Fruit fly (Drosophila melanogaster): ENCODE measurements around the gene alphaTub84B.
A peak's percentile ranks its signal among the peaks of the same experiment; 100 is the strongest.

Gene alphaTub84B

DNA sequence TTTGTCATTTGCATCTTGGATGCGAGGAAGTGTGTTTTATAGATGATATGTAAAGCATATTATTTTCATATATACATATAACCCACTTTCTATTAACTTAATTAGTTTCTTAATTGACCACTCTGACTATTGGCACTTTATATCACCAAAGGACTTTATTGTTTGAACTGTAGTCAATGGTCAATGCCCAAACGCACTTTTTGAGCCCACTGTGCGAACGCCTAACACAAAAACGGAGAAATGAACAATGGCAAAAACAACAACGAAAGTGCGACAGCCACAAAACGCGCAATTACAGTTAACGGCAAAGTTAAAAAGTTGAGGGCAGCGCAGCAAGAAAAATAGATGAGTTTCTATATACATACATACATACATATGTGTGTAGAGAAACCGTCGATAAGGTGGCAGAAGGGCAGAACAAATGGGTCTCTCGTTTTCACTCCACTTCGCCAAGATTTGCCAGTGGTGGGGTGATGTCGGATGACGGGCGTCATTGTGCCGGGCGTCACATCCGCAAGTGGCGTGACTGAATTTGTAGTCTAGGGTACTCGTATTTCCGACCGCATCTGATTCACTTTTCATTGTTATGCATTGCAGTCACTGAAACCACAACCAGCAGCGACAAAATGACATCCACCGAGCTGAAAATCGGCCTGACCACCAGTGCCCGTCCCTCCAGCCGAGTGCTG, 10.0 kb upstream of the alphaTub84B start:
- peak; percentile 94 for TF ChIP-seq CG17801 (GFP tag; optimal IDR thresholded peaks at IDR 0.05; ENCODE audit: partially characterized antibody)

dm6 chr3R:7079718-7080117, 6.7 kb upstream of the alphaTub84B start:
- no peak for TF ChIP-seq CG17801 (GFP tag; optimal IDR thresholded peaks at IDR 0.05; ENCODE audit: partially characterized antibody)

dm6 chr3R:7080157-7080916, 6.1 kb upstream of the alphaTub84B start, which contains the start of gene Ref1:
Gene Ref1 (minus strand): TSS chr3R:7080387.
- no peak for TF ChIP-seq CG17801 (GFP tag; optimal IDR thresholded peaks at IDR 0.05; ENCODE audit: partially characterized antibody)

dm6 chr3R:7081972-7082371, 4.4 kb upstream of the alphaTub84B start, which contains the start of gene Dpck:
Gene Dpck (plus strand): TSS chr3R:7082182.
- peak; percentile 80 for TF ChIP-seq CG17801 (GFP tag; optimal IDR thresholded peaks at IDR 0.05; ENCODE audit: partially characterized antibody)

- no peak for TF ChIP-seq CG17801 (GFP tag; optimal IDR thresholded peaks at IDR 0.05; ENCODE audit: partially characterized antibody)
Observed at dm6 chr3R:7083750-7084149, 2.6 kb upstream of the alphaTub84B start.

dm6 chr3R:7085455-7085854, 944 bp upstream of the alphaTub84B start:
- TF ChIP-seq CG17801 (GFP tag; optimal IDR thresholded peaks at IDR 0.05; ENCODE audit: partially characterized antibody) = no peak

dm6 chr3R:7085983-7086376, 419 bp upstream of the alphaTub84B start, which contains the start of gene Tailor:
Gene Tailor (minus strand): TSS chr3R:7086083.
- no peak for TF ChIP-seq CG17801 (GFP tag; optimal IDR thresholded peaks at IDR 0.05; ENCODE audit: partially characterized antibody)

- TF ChIP-seq CG17801 (GFP tag; optimal IDR thresholded peaks at IDR 0.05; ENCODE audit: partially characterized antibody) = no peak
Observed at dm6 chr3R:7087201-7087505, 754 bp downstream of the alphaTub84B start.

DNA sequence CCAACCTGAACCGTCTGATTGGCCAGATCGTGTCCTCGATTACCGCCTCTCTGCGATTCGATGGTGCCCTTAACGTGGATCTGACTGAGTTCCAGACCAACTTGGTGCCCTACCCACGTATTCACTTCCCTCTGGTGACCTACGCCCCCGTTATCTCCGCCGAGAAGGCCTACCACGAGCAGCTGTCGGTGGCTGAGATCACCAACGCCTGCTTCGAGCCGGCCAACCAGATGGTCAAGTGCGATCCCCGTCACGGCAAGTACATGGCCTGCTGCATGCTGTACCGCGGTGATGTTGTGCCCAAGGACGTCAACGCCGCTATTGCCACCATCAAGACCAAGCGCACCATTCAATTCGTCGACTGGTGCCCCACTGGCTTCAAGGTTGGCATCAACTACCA, 1.5 kb downstream of the alphaTub84B start:
- no peak for TF ChIP-seq CG17801 (GFP tag; optimal IDR thresholded peaks at IDR 0.05; ENCODE audit: partially characterized antibody)

dm6 chr3R:7088837-7089361, 2.5 kb downstream of the alphaTub84B start:
- no peak for TF ChIP-seq CG17801 (GFP tag; optimal IDR thresholded peaks at IDR 0.05; ENCODE audit: partially characterized antibody)

DNA sequence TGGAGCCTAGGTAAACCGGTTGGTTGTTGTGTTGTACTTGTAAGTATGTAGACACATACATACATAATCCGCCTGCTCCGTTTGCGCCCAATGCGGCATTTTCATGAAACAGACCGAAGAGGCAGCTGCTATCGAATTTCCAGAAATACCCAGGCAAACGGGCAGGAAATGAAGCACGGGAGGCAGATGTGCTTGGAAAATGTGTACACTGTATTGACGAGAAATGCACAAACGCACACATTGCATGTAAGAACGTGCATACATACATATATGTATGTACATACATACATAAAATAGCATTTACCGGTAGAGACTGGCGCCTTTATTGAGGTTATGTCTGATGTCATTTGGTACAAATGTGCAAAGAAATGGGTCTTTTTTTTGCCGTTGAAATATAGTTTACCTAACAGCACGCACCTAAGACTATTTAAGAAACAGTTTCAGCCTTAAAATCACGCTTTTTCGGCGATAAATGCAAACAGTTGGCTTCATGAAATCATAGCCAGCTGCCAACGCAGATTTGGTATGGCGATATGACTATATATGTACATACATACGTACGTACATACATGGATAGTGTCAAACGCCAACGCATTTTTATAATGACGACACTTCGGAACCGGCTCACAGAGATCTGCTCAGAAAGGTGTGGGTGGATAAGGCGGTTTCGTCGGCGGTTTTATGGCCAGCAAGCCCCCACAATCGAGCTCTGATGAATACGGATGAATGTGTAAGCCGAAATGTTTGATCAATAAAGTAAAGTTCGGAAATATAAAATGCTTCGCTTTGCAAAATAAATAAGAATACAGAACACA, 3.3 kb downstream of the alphaTub84B start:
- TF ChIP-seq CG17801 (GFP tag; optimal IDR thresholded peaks at IDR 0.05; ENCODE audit: partially characterized antibody) = no peak

dm6 chr3R:7090337-7090830, 4.0 kb downstream of the alphaTub84B start:
- TF ChIP-seq CG17801 (GFP tag; optimal IDR thresholded peaks at IDR 0.05; ENCODE audit: partially characterized antibody) = no peak

- no peak for TF ChIP-seq CG17801 (GFP tag; optimal IDR thresholded peaks at IDR 0.05; ENCODE audit: partially characterized antibody)
Observed at dm6 chr3R:7091904-7092303, 5.5 kb downstream of the alphaTub84B start.

dm6 chr3R:7093592-7093991, 7.2 kb downstream of the alphaTub84B start:
- TF ChIP-seq CG17801 (GFP tag; optimal IDR thresholded peaks at IDR 0.05; ENCODE audit: partially characterized antibody) = peak; percentile 42

DNA sequence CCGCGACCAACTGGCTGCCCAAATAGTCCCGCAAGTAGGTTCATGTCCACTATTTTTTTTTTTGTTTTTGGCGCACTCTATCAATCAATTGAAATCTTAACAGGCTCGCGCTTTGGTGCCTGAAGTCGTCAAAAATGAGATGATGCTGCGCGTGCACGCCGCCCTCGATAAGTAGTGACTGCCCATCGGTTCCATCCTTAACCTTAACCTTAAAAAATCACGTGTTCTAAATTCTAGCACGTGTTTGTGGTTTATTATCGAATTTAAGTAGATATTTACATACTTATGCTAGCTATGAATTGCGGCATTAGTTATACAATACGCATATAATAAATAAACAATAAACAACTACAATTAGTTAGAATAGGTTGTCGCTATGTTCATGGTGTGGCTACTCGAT, 8.0 kb downstream of the alphaTub84B start:
- TF ChIP-seq CG17801 (GFP tag; optimal IDR thresholded peaks at IDR 0.05; ENCODE audit: partially characterized antibody) = no peak
